Worm (Caenorhabditis elegans) whole organism, L1 larva: ENCODE data around the gene C53C11.1.

Experiments
- aly-2 ChIP-seq: fragments of 150-350 bp; optimal IDR thresholded peaks from 2 replicates; lab custom pipeline; 2014; ENCODE audit warnings: missing biosample characterization, missing genetic modification characterization
- ceh-82 ChIP-seq, 3 experiments: fragments of 150-350 bp in 1 of 3; sonication (generic microtip) in 2 of 3; optimal IDR thresholded peaks; 2 replicates each; lab custom pipeline; 2014 to 2017; ENCODE audit warnings: missing biosample characterization in 3 of 3, missing genetic modification characterization in 3 of 3
- dpl-1 ChIP-seq, 3 experiments: fragments of 150-350 bp in 2 of 3; sonication (generic microtip) in 1 of 3; optimal IDR thresholded peaks; 2 replicates each; lab custom pipeline; 2014 to 2017; ENCODE audit warnings: missing biosample characterization in 3 of 3, missing genetic modification characterization in 3 of 3, missing genetic modification reagents in 3 of 3
- efl-1 ChIP-seq, 4 experiments: fragments of 150-350 bp; optimal IDR thresholded peaks in 3 of 4; peaks in 1 of 4; 1 replicate in 1 of 4; 2 replicates in 3 of 4; lab custom pipeline; 2014; ENCODE audit warnings: missing biosample characterization in 2 of 4, missing genetic modification characterization in 2 of 4, missing genetic modification reagents in 2 of 4
- elt-3 ChIP-seq, 6 experiments: fragments of 150-350 bp in 1 of 6; sonication (generic microtip); optimal IDR thresholded peaks; 2 replicates each; lab custom pipeline; 2017 to 2018; ENCODE audit warnings: missing biosample characterization in 6 of 6, missing genetic modification characterization in 6 of 6, inconsistent platforms in 1 of 6
- jun-1 ChIP-seq: fragments of 150-350 bp; optimal IDR thresholded peaks from 2 replicates; lab custom pipeline; 2014; ENCODE audit warnings: missing biosample characterization, missing genetic modification reagents, missing genetic modification characterization
- nhr-11 ChIP-seq: fragments of 150-350 bp; optimal IDR thresholded peaks from 2 replicates; lab custom pipeline; 2014; ENCODE audit warnings: missing biosample characterization, missing genetic modification characterization
- nhr-12 ChIP-seq: sonication (generic microtip); optimal IDR thresholded peaks from 2 replicates; lab custom pipeline; 2017; ENCODE audit warnings: missing biosample characterization, missing genetic modification characterization
- nhr-237 ChIP-seq: fragments of 150-350 bp; optimal IDR thresholded peaks from 2 replicates; lab custom pipeline; 2014; ENCODE audit warnings: missing biosample characterization, missing genetic modification characterization
- sox-4 ChIP-seq: sonication (generic microtip); optimal IDR thresholded peaks from 2 replicates; lab custom pipeline; 2016; ENCODE audit warnings: missing genetic modification characterization, missing compliant biosample characterization
- tbx-2 ChIP-seq: sonication (generic microtip); optimal IDR thresholded peaks from 2 replicates; lab custom pipeline; 2016; ENCODE audit warnings: missing genetic modification characterization, missing compliant biosample characterization

- no peak for TF ChIP-seq elt-3 (tag; optimal IDR thresholded peaks at IDR 0.05; lab: Kevin White, UChicago)
- no peak for TF ChIP-seq tbx-2 (tag; lab: Kevin White, UChicago)
- TF ChIP-seq ceh-82 (tag; optimal IDR thresholded peaks at IDR 0.05; lab: Kevin White, UChicago): no peak
- TF ChIP-seq dpl-1 (GFP tag; optimal IDR thresholded peaks at IDR 0.05; lab: Kevin White, UChicago): no peak
- TF ChIP-seq nhr-11 (tag; lab: Kevin White, UChicago): no peak
- TF ChIP-seq efl-1 (optimal IDR thresholded peaks at IDR 0.05; lab: Kevin White, UChicago): no peak
- no peak for TF ChIP-seq efl-1 (GFP tag; optimal IDR thresholded peaks at IDR 0.05 in 1 of 2; lab: Kevin White, UChicago)
- TF ChIP-seq nhr-12 (tag; lab: Kevin White, UChicago): no peak
- no peak for TF ChIP-seq nhr-237 (tag; lab: Kevin White, UChicago)
- TF ChIP-seq jun-1: no peak
- no peak for TF ChIP-seq aly-2 (tag; lab: Kevin White, UChicago)
- TF ChIP-seq sox-4 (tag; lab: Kevin White, UChicago): no peak
These were observed 43.8 kb downstream of the C53C11.1 start for ce11 chrX:17384343-17384742.
